Worm (Caenorhabditis elegans) whole organism, L3 larva: ENCODE results near the gene twk-28.

ENCODE experiments used
- R02D3.7 ChIP-seq: fragments of 150-350 bp; optimal IDR thresholded peaks from 2 replicates; lab custom pipeline; 2014; ENCODE audit warnings: missing biosample characterization, missing genetic modification characterization
- ZK546.5 ChIP-seq: sonication (generic microtip); optimal IDR thresholded peaks from 2 replicates; lab custom pipeline; 2017; ENCODE audit warnings: missing biosample characterization, missing genetic modification characterization
- aly-2 ChIP-seq: fragments of 150-350 bp; optimal IDR thresholded peaks from 2 replicates; lab custom pipeline; 2014; ENCODE audit warnings: missing biosample characterization, missing genetic modification characterization
- ama-1 ChIP-seq: fragments of 150-350 bp; optimal IDR thresholded peaks from 2 replicates; lab custom pipeline; 2018
- ceh-16 ChIP-seq: sonication (generic microtip); optimal IDR thresholded peaks from 2 replicates; lab custom pipeline; 2017; ENCODE audit warnings: missing biosample characterization, missing genetic modification characterization
- ceh-28 ChIP-seq: fragments of 150-350 bp; optimal IDR thresholded peaks from 2 replicates; lab custom pipeline; 2014; ENCODE audit warnings: missing biosample characterization, missing genetic modification reagents, missing genetic modification characterization
- ceh-82 ChIP-seq: fragments of 150-350 bp; optimal IDR thresholded peaks from 2 replicates; lab custom pipeline; 2014; ENCODE audit warnings: missing biosample characterization, missing genetic modification characterization
- ceh-9 ChIP-seq: sonication (generic microtip); optimal IDR thresholded peaks from 2 replicates; lab custom pipeline; 2018; ENCODE audit warnings: missing biosample characterization, missing genetic modification characterization
- daf-12 ChIP-seq: fragments of 150-350 bp; optimal IDR thresholded peaks from 2 replicates; lab custom pipeline; 2014; ENCODE audit warnings: missing biosample characterization, missing genetic modification reagents, missing genetic modification characterization
- egl-27 ChIP-seq: sonication (generic microtip); optimal IDR thresholded peaks from 4 replicates; lab custom pipeline; 2017; ENCODE audit warnings: missing biosample characterization, missing genetic modification reagents, missing genetic modification characterization
- egl-5 ChIP-seq: fragments of 150-350 bp; optimal IDR thresholded peaks from 2 replicates; lab custom pipeline; 2017; ENCODE audit warnings: missing biosample characterization, missing genetic modification reagents, missing genetic modification characterization, inconsistent platforms
- elt-1 ChIP-seq: fragments of 150-350 bp; optimal IDR thresholded peaks from 2 replicates; lab custom pipeline; 2014; ENCODE audit warnings: missing biosample characterization, missing genetic modification characterization
- elt-2 ChIP-seq: sonication (generic microtip); optimal IDR thresholded peaks from 2 replicates; lab custom pipeline; 2016; ENCODE audit warnings: missing genetic modification reagents, mild to moderate bottlenecking, missing genetic modification characterization, missing compliant biosample characterization
- elt-3 ChIP-seq, 3 experiments: fragments of 150-350 bp in 1 of 3; sonication (generic microtip) in 2 of 3; optimal IDR thresholded peaks; 2 replicates in 2 of 3; 4 replicates in 1 of 3; lab custom pipeline; 2014 to 2017; ENCODE audit warnings: missing biosample characterization in 3 of 3, missing genetic modification characterization in 3 of 3
- eor-1 ChIP-seq, 2 experiments: fragments of 150-350 bp; optimal IDR thresholded peaks; 2 replicates each; lab custom pipeline; 2014 to 2018; ENCODE audit warnings: missing biosample characterization in 2 of 2, missing genetic modification characterization in 2 of 2
- fkh-10 ChIP-seq: sonication (generic microtip); optimal IDR thresholded peaks from 2 replicates; lab custom pipeline; 2017; ENCODE audit warnings: missing biosample characterization, missing genetic modification reagents, missing genetic modification characterization
- fkh-2 ChIP-seq: fragments of 150-350 bp; optimal IDR thresholded peaks from 2 replicates; lab custom pipeline; 2014; ENCODE audit warnings: missing biosample characterization, missing genetic modification reagents, missing genetic modification characterization
- fos-1 ChIP-seq: fragments of 150-350 bp; optimal IDR thresholded peaks from 2 replicates; lab custom pipeline; 2014; ENCODE audit warnings: missing biosample characterization, missing genetic modification characterization
- hmg-11 ChIP-seq: sonication (generic microtip); optimal IDR thresholded peaks from 2 replicates; lab custom pipeline; 2016; ENCODE audit warnings: missing genetic modification characterization, missing compliant biosample characterization
- jun-1 ChIP-seq: fragments of 150-350 bp; optimal IDR thresholded peaks from 2 replicates; lab custom pipeline; 2014; ENCODE audit warnings: missing biosample characterization, missing genetic modification reagents, missing genetic modification characterization
- lin-15B ChIP-seq: fragments of 150-350 bp; optimal IDR thresholded peaks from 2 replicates; lab custom pipeline; 2014; ENCODE audit warnings: missing biosample characterization, missing genetic modification characterization
- lin-39 ChIP-seq: fragments of 150-350 bp; optimal IDR thresholded peaks from 2 replicates; lab custom pipeline; 2018; ENCODE audit warnings: missing biosample characterization, missing genetic modification reagents, missing genetic modification characterization
- lsy-12 ChIP-seq: sonication (generic microtip); optimal IDR thresholded peaks from 2 replicates; lab custom pipeline; 2016; ENCODE audit warnings: mild to moderate bottlenecking, missing genetic modification characterization, missing compliant biosample characterization
- mdl-1 ChIP-seq: fragments of 150-350 bp; optimal IDR thresholded peaks from 2 replicates; lab custom pipeline; 2014; ENCODE audit warnings: missing biosample characterization, missing genetic modification characterization
- mml-1 ChIP-seq: fragments of 150-350 bp; sonication (generic microtip); optimal IDR thresholded peaks from 3 replicates; lab custom pipeline; 2014; ENCODE audit warnings: missing biosample characterization, missing genetic modification characterization
- nfya-1 ChIP-seq: sonication (generic microtip); optimal IDR thresholded peaks from 2 replicates; lab custom pipeline; 2017; ENCODE audit warnings: missing genetic modification characterization, mild to moderate bottlenecking, missing compliant biosample characterization, antibody characterized with exemption, moderate library complexity; ENCODE audit not compliant: insufficient read depth
- nhr-11 ChIP-seq: fragments of 150-350 bp; optimal IDR thresholded peaks from 2 replicates; lab custom pipeline; 2014; ENCODE audit warnings: missing biosample characterization, missing genetic modification characterization
- nhr-12 ChIP-seq: fragments of 150-350 bp; optimal IDR thresholded peaks from 2 replicates; lab custom pipeline; 2014; ENCODE audit warnings: missing biosample characterization, missing genetic modification characterization
- nhr-23 ChIP-seq: fragments of 150-350 bp; optimal IDR thresholded peaks from 2 replicates; lab custom pipeline; 2014; ENCODE audit warnings: missing biosample characterization, missing genetic modification reagents, missing genetic modification characterization
- nhr-237 ChIP-seq: fragments of 150-350 bp; optimal IDR thresholded peaks from 2 replicates; lab custom pipeline; 2014; ENCODE audit warnings: missing biosample characterization, missing genetic modification characterization
- nhr-25 ChIP-seq: sonication (generic microtip); optimal IDR thresholded peaks from 2 replicates; lab custom pipeline; 2017; ENCODE audit warnings: missing biosample characterization, missing genetic modification characterization
- nhr-28 ChIP-seq: fragments of 150-350 bp; optimal IDR thresholded peaks from 2 replicates; lab custom pipeline; 2014; ENCODE audit warnings: missing biosample characterization, missing genetic modification characterization
- nhr-43 ChIP-seq: sonication (generic microtip); optimal IDR thresholded peaks from 2 replicates; lab custom pipeline; 2016; ENCODE audit warnings: mild to moderate bottlenecking, missing genetic modification characterization, missing compliant biosample characterization; ENCODE audit not compliant: poor library complexity, severe bottlenecking
- nhr-67 ChIP-seq: fragments of 150-350 bp; optimal IDR thresholded peaks from 2 replicates; lab custom pipeline; 2014; ENCODE audit warnings: missing biosample characterization, missing genetic modification characterization
- nhr-76 ChIP-seq: fragments of 150-350 bp; sonication (generic microtip); optimal IDR thresholded peaks from 5 replicates; lab custom pipeline; 2014; ENCODE audit warnings: missing biosample characterization, missing genetic modification characterization
- nhr-77 ChIP-seq: fragments of 150-350 bp; optimal IDR thresholded peaks from 2 replicates; lab custom pipeline; 2014; ENCODE audit warnings: missing biosample characterization, missing genetic modification characterization
- pha-4 ChIP-seq: fragments of 150-350 bp; optimal IDR thresholded peaks from 2 replicates; lab custom pipeline; 2014; ENCODE audit warnings: missing biosample characterization, missing genetic modification reagents, missing genetic modification characterization
- pqm-1 ChIP-seq: fragments of 150-350 bp; optimal IDR thresholded peaks from 2 replicates; lab custom pipeline; 2017; ENCODE audit warnings: missing biosample characterization, missing genetic modification characterization, inconsistent platforms
- sea-2 ChIP-seq: fragments of 150-350 bp; sonication (generic microtip); optimal IDR thresholded peaks from 4 replicates; lab custom pipeline; 2014; ENCODE audit warnings: missing biosample characterization, missing genetic modification reagents, missing genetic modification characterization
- skn-1 ChIP-seq: fragments of 150-350 bp; optimal IDR thresholded peaks from 2 replicates; lab custom pipeline; 2014; ENCODE audit warnings: missing biosample characterization, missing genetic modification characterization
- snpc-4 ChIP-seq: fragments of 150-350 bp; optimal IDR thresholded peaks from 2 replicates; lab custom pipeline; 2014; ENCODE audit warnings: missing biosample characterization, missing genetic modification characterization
- tbx-2 ChIP-seq: sonication (generic microtip); optimal IDR thresholded peaks from 2 replicates; lab custom pipeline; 2016; ENCODE audit warnings: mild to moderate bottlenecking, missing genetic modification characterization, missing compliant biosample characterization
- unc-39 ChIP-seq: sonication (generic microtip); optimal IDR thresholded peaks from 4 replicates; lab custom pipeline; 2017; ENCODE audit warnings: missing biosample characterization, missing genetic modification characterization
- unc-62 ChIP-seq: fragments of 150-350 bp; sonication (generic microtip); optimal IDR thresholded peaks from 4 replicates; lab custom pipeline; 2014; ENCODE audit warnings: missing biosample characterization, missing genetic modification reagents, missing genetic modification characterization
- zag-1 ChIP-seq: fragments of 150-350 bp; optimal IDR thresholded peaks from 2 replicates; lab custom pipeline; 2014; ENCODE audit warnings: missing biosample characterization, missing genetic modification characterization
- ztf-11 ChIP-seq: fragments of 150-350 bp; optimal IDR thresholded peaks from 2 replicates; lab custom pipeline; 2014; ENCODE audit warnings: missing biosample characterization, missing genetic modification characterization
- ztf-4 ChIP-seq: fragments of 150-350 bp; optimal IDR thresholded peaks from 2 replicates; lab custom pipeline; 2014; ENCODE audit warnings: missing biosample characterization, missing genetic modification characterization

The twk-28 gene

DNA sequence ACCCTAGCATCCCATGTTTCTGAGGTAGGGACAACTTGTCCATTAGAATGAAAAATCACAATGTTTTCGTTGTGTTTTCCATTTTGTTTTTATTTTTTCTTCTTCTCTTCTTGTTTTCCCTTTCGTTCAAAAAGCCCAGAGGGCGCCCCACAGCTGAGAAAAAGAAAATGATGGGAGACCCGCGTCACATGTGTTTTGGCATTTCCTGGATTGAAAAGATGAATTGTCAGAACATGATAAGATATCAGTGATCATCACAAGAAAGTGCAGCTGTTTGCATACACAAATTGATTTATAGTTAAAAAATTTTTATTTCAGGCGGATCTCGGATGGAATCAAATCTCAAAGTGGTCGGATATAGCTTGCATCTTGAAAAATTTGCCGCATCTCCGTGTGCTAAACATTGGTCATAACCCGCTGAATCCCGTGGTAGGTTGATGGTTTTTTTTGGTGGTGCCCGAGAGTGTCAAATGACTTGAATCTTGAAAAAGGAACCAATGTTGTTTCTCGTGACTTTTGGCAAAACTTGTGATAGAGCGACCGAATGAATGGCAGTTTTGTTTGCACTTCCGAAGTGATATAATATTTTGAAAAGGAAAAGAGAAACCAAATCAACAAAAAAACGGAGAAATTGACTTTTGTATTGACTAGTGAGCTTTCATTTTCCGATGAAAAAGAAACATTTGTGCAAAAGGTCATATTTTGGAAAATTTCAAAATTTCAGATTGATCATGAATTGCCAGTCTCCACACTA, 12.8 kb downstream of the twk-28 start:
- TF ChIP-seq pha-4 (tag; lab: Kevin White, UChicago): peak; percentile 57
- no peak for TF ChIP-seq tbx-2 (tag; lab: Kevin White, UChicago)
- TF ChIP-seq, all 47 proteins: peak for 1

DNA sequence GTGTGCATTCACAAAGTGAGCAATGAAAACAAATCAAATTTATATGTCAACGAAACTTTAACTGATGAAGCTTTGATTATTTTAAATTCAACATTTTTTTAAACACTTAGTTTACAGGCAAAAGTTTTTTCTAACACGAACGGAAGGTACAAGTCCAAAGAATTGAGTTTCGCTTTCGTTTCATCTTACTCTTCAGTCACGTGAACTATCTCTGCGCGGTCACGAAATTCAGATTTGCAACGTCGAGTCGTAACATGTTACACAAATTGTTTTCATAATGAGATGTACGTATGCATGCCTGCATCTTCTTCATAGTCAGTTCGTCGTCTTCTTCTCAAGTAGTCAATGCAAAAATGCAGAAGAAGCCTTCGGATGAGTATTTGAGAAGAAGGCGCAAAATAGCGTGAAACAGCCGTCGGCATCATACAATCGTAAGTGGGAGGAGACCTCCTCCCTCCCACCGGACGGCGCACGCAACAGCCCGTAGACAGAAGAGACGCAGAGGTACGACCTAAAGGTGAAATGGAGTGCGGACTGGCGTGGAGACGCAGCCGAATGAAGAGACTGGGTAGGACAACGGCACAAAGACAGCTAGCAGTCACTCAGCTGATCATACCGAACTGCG, 13.7 kb downstream of the twk-28 start, which contains the start of gene coel-1:
Gene coel-1 (plus strand): TSS at position 381 of the 625 bp plus-strand sequence.
- TF ChIP-seq sea-2 (GFP tag; lab: Kevin White, UChicago) (no peak), pha-4 (tag; lab: Kevin White, UChicago) (peak; percentile 60), lsy-12 (tag; lab: Kevin White, UChicago) (peak; percentile 20), elt-3 (tag; optimal IDR thresholded peaks at IDR 0.05; lab: Kevin White, UChicago) (no peak), nhr-12 (tag; lab: Kevin White, UChicago) (no peak), egl-27 (peak; percentile 12), ceh-9 (no peak), nhr-25 (peak; percentile 67), ceh-16 (tag; lab: Kevin White, UChicago) (no peak), daf-12 (tag; lab: Kevin White, UChicago) (no peak), skn-1 (tag; lab: Kevin White, UChicago) (peak; percentile 12), nhr-76 (tag; lab: Kevin White, UChicago) (no peak), fkh-2 (tag; lab: Kevin White, UChicago) (no peak), egl-5 (tag; lab: Kevin White, UChicago) (peak; percentile 8), jun-1 (no peak), eor-1 (tag; optimal IDR thresholded peaks at IDR 0.05; lab: Kevin White, UChicago) (no peak), mdl-1 (tag; lab: Kevin White, UChicago) (no peak), nhr-28 (tag; lab: Kevin White, UChicago) (no peak), ztf-11 (tag; lab: Kevin White, UChicago) (no peak), tbx-2 (tag; lab: Kevin White, UChicago) (no peak), elt-2 (peak; percentile 41), lin-15B (no peak), nhr-23 (no peak), ztf-4 (tag; lab: Kevin White, UChicago) (no peak), lin-39 (tag; lab: Kevin White, UChicago) (peak; percentile 72), ceh-28 (tag; lab: Kevin White, UChicago) (no peak), elt-1 (tag; lab: Kevin White, UChicago) (no peak), nhr-11 (no peak), zag-1 (tag; lab: Kevin White, UChicago) (no peak), fos-1 (tag; lab: Kevin White, UChicago) (no peak), nhr-67 (tag; lab: Kevin White, UChicago) (no peak), unc-62 (GFP tag; lab: Kevin White, UChicago) (no peak), snpc-4 (tag; lab: Kevin White, UChicago) (peak; percentile 13), nfya-1 (tag; lab: Kevin White, UChicago) (peak; percentile 63), aly-2 (tag; lab: Kevin White, UChicago) (no peak), unc-39 (tag; lab: Kevin White, UChicago) (no peak), ama-1 (no peak), mml-1 (tag; lab: Kevin White, UChicago) (peak; percentile 3), ceh-82 (tag; lab: Kevin White, UChicago) (no peak), nhr-77 (tag; lab: Kevin White, UChicago) (no peak), pqm-1 (tag; lab: Kevin White, UChicago) (peak; percentile 42), R02D3.7 (tag; lab: Kevin White, UChicago) (no peak), nhr-43 (no peak), nhr-237 (tag; lab: Kevin White, UChicago) (no peak), fkh-10 (GFP tag; lab: Kevin White, UChicago) (no peak), hmg-11 (tag; lab: Kevin White, UChicago) (peak; percentile 64), ZK546.5 (tag; lab: Kevin White, UChicago) (no peak)
